Fruit fly (Drosophila melanogaster): ENCODE data around the gene CG5131.

The CG5131 gene

DNA sequence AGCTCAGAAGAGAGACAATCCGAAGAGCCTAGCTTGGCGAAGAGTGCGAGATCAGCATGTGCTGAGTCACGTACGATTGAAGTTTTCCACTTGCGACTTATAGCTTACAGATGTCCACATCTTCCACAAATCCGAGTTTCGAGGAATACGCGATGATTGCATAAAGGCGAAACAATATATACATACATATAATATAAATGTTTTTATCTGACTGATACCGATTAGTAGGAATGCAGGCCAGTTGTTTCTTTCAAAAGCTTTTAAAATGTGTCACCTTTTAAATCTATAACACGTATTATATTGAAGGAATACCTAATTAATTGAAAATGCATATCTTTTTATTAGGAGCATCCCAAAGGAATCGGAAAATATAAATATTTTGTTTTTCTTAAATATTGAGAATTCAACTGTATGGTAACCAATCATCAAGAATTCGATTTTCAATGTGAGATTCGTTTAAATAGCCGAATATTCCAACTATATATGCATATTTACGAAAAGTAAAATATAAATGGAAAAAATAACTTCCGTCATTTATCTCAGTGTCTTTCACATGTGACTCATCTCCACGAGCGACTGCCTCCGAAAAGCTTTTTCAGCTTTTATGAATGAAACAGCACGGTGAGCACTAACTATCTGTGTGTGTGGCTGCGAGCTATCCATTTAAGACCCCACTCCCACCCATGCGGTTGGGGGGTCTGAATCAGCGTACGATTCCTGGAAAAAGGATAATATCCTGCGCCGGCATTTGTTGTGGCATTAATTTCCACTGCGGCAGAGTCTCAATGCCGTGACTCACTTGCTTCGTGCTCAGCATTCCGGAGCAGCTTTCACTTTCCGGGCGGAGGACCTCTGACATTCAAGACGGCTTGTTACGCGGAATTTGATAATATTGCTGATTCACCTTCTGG lies 33.5 kb upstream of the CG5131 start (continued):
- TF ChIP-seq CG7839 (tag; optimal IDR thresholded peaks at IDR 0.05): peak; percentile 75
- no peak for TF ChIP-seq CG31224 (GFP tag; IDR thresholded peaks at IDR 0.05)
- TF ChIP-seq Poxn (GFP tag; IDR thresholded peaks at IDR 0.05): no peak
- no peak for TF ChIP-seq mirr (GFP tag; optimal IDR thresholded peaks at IDR 0.05)
- TF ChIP-seq YL-1 (GFP tag; optimal IDR thresholded peaks at IDR 0.05): no peak
- TF ChIP-seq ATbp (GFP tag; optimal IDR thresholded peaks at IDR 0.05): peak; percentile 41
- TF ChIP-seq CG17359 (tag; optimal IDR thresholded peaks at IDR 0.05): peak; percentile 62
- TF ChIP-seq zfh1 (GFP tag; IDR thresholded peaks at IDR 0.05): no peak
- TF ChIP-seq CG16815 (GFP tag; optimal IDR thresholded peaks at IDR 0.05): no peak
- no peak for TF ChIP-seq CG14710 (tag; optimal IDR thresholded peaks at IDR 0.05)
- peak; percentile 29 to 45 for TF ChIP-seq dpn (GFP tag; optimal IDR thresholded peaks at IDR 0.05)
- TF ChIP-seq slou (GFP tag; optimal IDR thresholded peaks at IDR 0.05): peak; percentile 6
- TF ChIP-seq Doc3 (GFP tag; IDR thresholded peaks at IDR 0.05; ENCODE audit: partially characterized antibody): no peak
- TF ChIP-seq CG1792 (GFP tag; optimal IDR thresholded peaks at IDR 0.05): no peak
- no peak; the same call in 1 of the 2 replicates for TF ChIP-seq CG11247 (GFP tag; IDR thresholded peaks at IDR 0.05)
- TF ChIP-seq sr (GFP tag; IDR thresholded peaks at IDR 0.05): no peak
- TF ChIP-seq zf30C (GFP tag; optimal IDR thresholded peaks at IDR 0.05): peak; percentile 69
- no peak for TF ChIP-seq dmrt11E (tag; optimal IDR thresholded peaks at IDR 0.05)
- peak; percentile 33 for TF ChIP-seq CG3407 (GFP tag; optimal IDR thresholded peaks at IDR 0.05)
- no peak for TF ChIP-seq amos (GFP tag; IDR thresholded peaks at IDR 0.05; ENCODE audit: partially characterized antibody)
- peak; percentile 72 for TF ChIP-seq CG2712 (tag; optimal IDR thresholded peaks at IDR 0.05)
- peak; percentile 90 for TF ChIP-seq sens (GFP tag)
- no peak for TF ChIP-seq trh (GFP tag; optimal IDR thresholded peaks at IDR 0.05)
- TF ChIP-seq CG18011 (GFP tag; optimal IDR thresholded peaks at IDR 0.05): peak; percentile 51
- no peak for TF ChIP-seq CG15073 (GFP tag; optimal IDR thresholded peaks at IDR 0.05)
- no peak for TF ChIP-seq C15 (GFP tag; IDR thresholded peaks at IDR 0.05)
- no peak for TF ChIP-seq CG12236 (GFP tag; optimal IDR thresholded peaks at IDR 0.05)
- no peak for TF ChIP-seq CG11085 (GFP tag; IDR thresholded peaks at IDR 0.05)
- peak; percentile 68 for TF ChIP-seq CG18619 (GFP tag; optimal IDR thresholded peaks at IDR 0.05)
- TF ChIP-seq D (optimal IDR thresholded peaks at IDR 0.05): no peak
- peak; percentile 40 for TF ChIP-seq D (GFP tag; optimal IDR thresholded peaks at IDR 0.05)
- TF ChIP-seq CG4820 (GFP tag; optimal IDR thresholded peaks at IDR 0.05): no peak
- no peak for TF ChIP-seq gt (GFP tag; IDR thresholded peaks at IDR 0.05)
- no peak for TF ChIP-seq cg (GFP tag; optimal IDR thresholded peaks at IDR 0.05)
- TF ChIP-seq ftz-f1 (GFP tag; optimal IDR thresholded peaks at IDR 0.05): no peak
- no peak for TF ChIP-seq fru (optimal IDR thresholded peaks at IDR 0.05)
- peak; percentile 75 for TF ChIP-seq CG10147 (GFP tag; optimal IDR thresholded peaks at IDR 0.05)
- no peak for TF ChIP-seq Mes4 (GFP tag; optimal IDR thresholded peaks at IDR 0.05)
- TF ChIP-seq zen2 (GFP tag; IDR thresholded peaks at IDR 0.05; ENCODE audit: partially characterized antibody): no peak
- no peak for TF ChIP-seq corto (GFP tag; optimal IDR thresholded peaks at IDR 0.05)
- peak; percentile 46 for TF ChIP-seq CG18476 (GFP tag; optimal IDR thresholded peaks at IDR 0.05)
- peak; percentile 61 for TF ChIP-seq fd3F (GFP tag; optimal IDR thresholded peaks at IDR 0.05)
- TF ChIP-seq al (GFP tag; IDR thresholded peaks at IDR 0.05): 0 out of 2 replicates have a peak, but pooled peaks have one; percentile 30
- TF ChIP-seq Dip3 (GFP tag; optimal IDR thresholded peaks at IDR 0.05): peak; percentile 46
- no peak for TF ChIP-seq vfl (GFP tag; optimal IDR thresholded peaks at IDR 0.05)
- 0 out of 2 replicates have a peak, but pooled peaks have one; percentile 9 for TF ChIP-seq Taf1 (GFP tag; IDR thresholded peaks at IDR 0.05)
- no peak for TF ChIP-seq Dll (GFP tag; IDR thresholded peaks at IDR 0.05; ENCODE audit: partially characterized antibody)
- no peak for TF ChIP-seq lov (optimal IDR thresholded peaks at IDR 0.05)
- TF ChIP-seq lov (GFP tag; IDR thresholded peaks at IDR 0.05): no peak
- no peak for TF ChIP-seq ssp (GFP tag; IDR thresholded peaks at IDR 0.05)
